Worm (Caenorhabditis elegans) whole organism, L4 larva: Measurements from ENCODE around the gene ZK262.9.
A peak's percentile ranks its signal among the peaks of the same experiment; 100 is the strongest.

ENCODE experiments used
- F10B5.3 ChIP-seq: sonication (generic microtip); optimal IDR thresholded peaks from 2 replicates; lab custom pipeline; 2016; ENCODE audit warnings: mild to moderate bottlenecking, missing genetic modification characterization, missing compliant biosample characterization
- F26F4.8 ChIP-seq: fragments of 200-800 bp; sonication (Bioruptor generic); conservative IDR thresholded peaks from 2 replicates; pipeline ENCODE4 v1.3.6; 2022; ENCODE audit warnings: missing genetic modification characterization, missing compliant biosample characterization
- F37D6.2 ChIP-seq: sonication (generic microtip); optimal IDR thresholded peaks from 2 replicates; lab custom pipeline; 2016; ENCODE audit warnings: mild to moderate bottlenecking, missing genetic modification characterization, missing compliant biosample characterization
- F44E2.7 ChIP-seq: fragments of 200-800 bp; sonication (Bioruptor generic); IDR thresholded peaks from 2 replicates; pipeline ENCODE4 v2.1.2; 2022; ENCODE audit warnings: missing genetic modification characterization, missing compliant biosample characterization
- T26A8.4 ChIP-seq: fragments of 200-800 bp; sonication (Bioruptor generic); IDR thresholded peaks from 2 replicates; pipeline ENCODE4 v1.3.6; 2022; ENCODE audit warnings: missing genetic modification characterization, missing compliant biosample characterization
- Y5F2A.4 ChIP-seq: fragments of 200-800 bp; sonication (Bioruptor generic); optimal IDR thresholded peaks from 2 replicates; lab custom pipeline; 2018; ENCODE audit warnings: mild to moderate bottlenecking, missing genetic modification characterization, missing compliant biosample characterization
- Y75B8A.6 ChIP-seq: fragments of 200-800 bp; sonication (Bioruptor generic); IDR thresholded peaks from 2 replicates; pipeline ENCODE4 v1.3.6; 2022; ENCODE audit warnings: missing genetic modification reagents, missing genetic modification characterization, missing compliant biosample characterization
- ZK337.2 ChIP-seq: fragments of 200-800 bp; sonication (Bioruptor generic); IDR thresholded peaks from 2 replicates; pipeline ENCODE4 v1.3.6; 2022; ENCODE audit warnings: missing genetic modification reagents, missing genetic modification characterization, missing compliant biosample characterization
- ZK546.5 ChIP-seq, 2 experiments: sonication (generic microtip); optimal IDR thresholded peaks; 2 replicates each; lab custom pipeline; 2017; ENCODE audit warnings: missing biosample characterization in 2 of 2, missing genetic modification characterization in 2 of 2
- aha-1 ChIP-seq: fragments of 150-350 bp; peaks from one replicate; lab custom pipeline; 2014; ENCODE audit warnings: missing biosample characterization, missing genetic modification characterization
- ceh-32 ChIP-seq: sonication (generic microtip); optimal IDR thresholded peaks from 2 replicates; lab custom pipeline; 2016; ENCODE audit warnings: mild to moderate bottlenecking, missing genetic modification characterization, missing compliant biosample characterization; ENCODE audit not compliant: poor library complexity
- ceh-44 ChIP-seq: fragments of 200-800 bp; sonication (Bioruptor generic); IDR thresholded peaks from 2 replicates; pipeline ENCODE4 v1.3.6; 2022; ENCODE audit warnings: missing genetic modification reagents, missing genetic modification characterization, missing compliant biosample characterization
- ces-1 ChIP-seq: fragments of 150-350 bp; sonication (generic microtip); optimal IDR thresholded peaks from 4 replicates; lab custom pipeline; 2014; ENCODE audit warnings: missing biosample characterization, missing genetic modification reagents, missing genetic modification characterization
- cey-2 ChIP-seq: sonication (generic microtip); optimal IDR thresholded peaks from 3 replicates; lab custom pipeline; 2017; ENCODE audit warnings: missing genetic modification characterization, mild to moderate bottlenecking, missing compliant biosample characterization, antibody characterized with exemption, borderline replicate concordance; ENCODE audit not compliant: insufficient read depth
- daf-16 ChIP-seq, 3 experiments: sonication (generic microtip); optimal IDR thresholded peaks; 2 replicates each; lab custom pipeline; 2016 to 2017; ENCODE audit warnings: missing genetic modification characterization in 3 of 3, missing genetic modification reagents in 3 of 3, mild to moderate bottlenecking in 2 of 3, missing compliant biosample characterization in 2 of 3, missing biosample characterization in 1 of 3, moderate library complexity in 1 of 3
- daf-8 ChIP-seq: fragments of 200-800 bp; sonication (Bioruptor generic); IDR thresholded peaks from 2 replicates; pipeline ENCODE4 v1.3.6; 2022; ENCODE audit warnings: missing genetic modification characterization, missing compliant biosample characterization
- dmd-6 ChIP-seq: fragments of 200-800 bp; sonication (Bioruptor generic); IDR thresholded peaks from 2 replicates; pipeline ENCODE4 v1.3.6; 2022; ENCODE audit warnings: missing genetic modification reagents, missing genetic modification characterization, missing compliant biosample characterization
- dmd-8 ChIP-seq: fragments of 200-800 bp; sonication (Bioruptor generic); IDR thresholded peaks from 2 replicates; pipeline ENCODE4 v1.3.6; 2022; ENCODE audit warnings: missing genetic modification characterization, missing compliant biosample characterization
- dpl-1 ChIP-seq: fragments of 150-350 bp; optimal IDR thresholded peaks from 2 replicates; lab custom pipeline; 2014; ENCODE audit warnings: missing biosample characterization, missing genetic modification reagents, missing genetic modification characterization
- dve-1 ChIP-seq: sonication (generic microtip); optimal IDR thresholded peaks from 2 replicates; lab custom pipeline; 2017; ENCODE audit warnings: antibody characterized with exemption, mild to moderate bottlenecking, missing genetic modification characterization, missing compliant biosample characterization; ENCODE audit not compliant: insufficient read depth
- egl-43 ChIP-seq: fragments of 200-800 bp; sonication (Bioruptor generic); IDR thresholded peaks from 2 replicates; pipeline ENCODE4 v1.3.6; 2022; ENCODE audit warnings: missing genetic modification reagents, missing genetic modification characterization, missing compliant biosample characterization
- fkh-10 ChIP-seq: fragments of 150-350 bp; optimal IDR thresholded peaks from 2 replicates; lab custom pipeline; 2014; ENCODE audit warnings: missing biosample characterization, missing genetic modification reagents, missing genetic modification characterization
- fos-1 ChIP-seq: fragments of 150-350 bp; optimal IDR thresholded peaks from 2 replicates; lab custom pipeline; 2014; ENCODE audit warnings: missing biosample characterization, missing genetic modification characterization
- gei-8 ChIP-seq: fragments of 200-800 bp; sonication (Bioruptor generic); optimal IDR thresholded peaks from 2 replicates; lab custom pipeline; 2018; ENCODE audit warnings: mild to moderate bottlenecking, missing genetic modification characterization, missing compliant biosample characterization
- hif-1 ChIP-seq, 2 experiments: sonication (generic microtip); optimal IDR thresholded peaks; 2 replicates each; lab custom pipeline; 2016 to 2017; ENCODE audit warnings: missing compliant biosample characterization in 2 of 2, missing genetic modification characterization in 2 of 2, missing genetic modification reagents in 2 of 2, missing genotype in 2 of 2, mild to moderate bottlenecking in 1 of 2
- hlh-30 ChIP-seq: sonication (generic microtip); optimal IDR thresholded peaks from 2 replicates; lab custom pipeline; 2017; ENCODE audit warnings: antibody characterized with exemption, mild to moderate bottlenecking, missing genetic modification characterization, missing compliant biosample characterization; ENCODE audit not compliant: insufficient read depth
- lin-1 ChIP-seq: fragments of 200-800 bp; sonication (Bioruptor generic); IDR thresholded peaks from 2 replicates; pipeline ENCODE4 v1.3.6; 2022; ENCODE audit warnings: missing genetic modification reagents, missing genetic modification characterization, missing compliant biosample characterization
- lin-38 ChIP-seq: fragments of 200-800 bp; sonication (Bioruptor generic); IDR thresholded peaks from 2 replicates; pipeline ENCODE4 v1.3.6; 2022; ENCODE audit warnings: missing genetic modification reagents, missing genetic modification characterization, missing compliant biosample characterization
- lin-39 ChIP-seq: fragments of 150-350 bp; optimal IDR thresholded peaks from 2 replicates; lab custom pipeline; 2014; ENCODE audit warnings: missing biosample characterization, missing genetic modification reagents, missing genetic modification characterization
- lsy-2 ChIP-seq, 2 experiments: fragments of 150-350 bp in 1 of 2; sonication (generic microtip) in 1 of 2; optimal IDR thresholded peaks; 2 replicates each; lab custom pipeline; 2014 to 2017; ENCODE audit warnings: missing biosample characterization in 2 of 2, missing genetic modification characterization in 2 of 2
- madf-5 ChIP-seq, 2 experiments: fragments of 200-800 bp; sonication (Bioruptor generic); IDR thresholded peaks; 2 replicates each; pipeline ENCODE4 v1.3.6; 2022; ENCODE audit warnings: missing compliant biosample characterization in 2 of 2, missing genetic modification characterization in 2 of 2
- mdl-1 ChIP-seq, 2 experiments: fragments of 150-350 bp in 1 of 2; sonication (generic microtip) in 1 of 2; optimal IDR thresholded peaks; 2 replicates each; lab custom pipeline; 2014 to 2017; ENCODE audit warnings: missing biosample characterization in 2 of 2, missing genetic modification characterization in 2 of 2
- mep-1 ChIP-seq: fragments of 150-350 bp; sonication (generic microtip); optimal IDR thresholded peaks from 3 replicates; lab custom pipeline; 2014; ENCODE audit warnings: missing biosample characterization, missing genetic modification characterization
- mes-2 ChIP-seq: sonication (generic microtip); optimal IDR thresholded peaks from 2 replicates; lab custom pipeline; 2016; ENCODE audit warnings: missing genotype, mild to moderate bottlenecking, missing genetic modification characterization, missing compliant biosample characterization; ENCODE audit not compliant: poor library complexity, severe bottlenecking
- mxl-3 ChIP-seq: fragments of 200-800 bp; sonication (Bioruptor generic); optimal IDR thresholded peaks from 2 replicates; lab custom pipeline; 2018; ENCODE audit warnings: mild to moderate bottlenecking, missing genetic modification characterization, missing compliant biosample characterization
- nhr-10 ChIP-seq: fragments of 150-350 bp; optimal IDR thresholded peaks from 2 replicates; lab custom pipeline; 2014; ENCODE audit warnings: missing biosample characterization, missing genetic modification characterization
- nhr-237 ChIP-seq: sonication (generic microtip); optimal IDR thresholded peaks from 2 replicates; lab custom pipeline; 2017; ENCODE audit warnings: missing biosample characterization, missing genetic modification characterization
- nhr-28 ChIP-seq: fragments of 150-350 bp; optimal IDR thresholded peaks from 2 replicates; lab custom pipeline; 2014; ENCODE audit warnings: missing biosample characterization, missing genetic modification characterization
- nhr-48 ChIP-seq: sonication (generic microtip); optimal IDR thresholded peaks from 2 replicates; lab custom pipeline; 2016; ENCODE audit warnings: mild to moderate bottlenecking, missing genetic modification characterization, missing compliant biosample characterization
- nhr-6 ChIP-seq: fragments of 150-350 bp; optimal IDR thresholded peaks from 2 replicates; lab custom pipeline; 2014; ENCODE audit warnings: missing biosample characterization, missing genetic modification characterization
- nhr-77 ChIP-seq: fragments of 150-350 bp; optimal IDR thresholded peaks from 2 replicates; lab custom pipeline; 2014; ENCODE audit warnings: missing biosample characterization, missing genetic modification characterization
- pqm-1 ChIP-seq: sonication (generic microtip); optimal IDR thresholded peaks from 2 replicates; lab custom pipeline; 2017; ENCODE audit warnings: missing biosample characterization, missing genetic modification characterization
- spr-1 ChIP-seq: sonication (generic microtip); optimal IDR thresholded peaks from 2 replicates; lab custom pipeline; 2016; ENCODE audit warnings: mild to moderate bottlenecking, missing genetic modification characterization, missing compliant biosample characterization
- vab-7 ChIP-seq: fragments of 200-800 bp; sonication (Bioruptor generic); IDR thresholded peaks from 2 replicates; pipeline ENCODE4 v1.3.6; 2022; ENCODE audit warnings: missing genetic modification reagents, missing genetic modification characterization, missing compliant biosample characterization
- zfp-2 ChIP-seq: sonication (generic microtip); optimal IDR thresholded peaks from 2 replicates; lab custom pipeline; 2016; ENCODE audit warnings: mild to moderate bottlenecking, missing genetic modification characterization, missing compliant biosample characterization
- zip-11 ChIP-seq: fragments of 200-800 bp; sonication (Bioruptor generic); IDR thresholded peaks from 2 replicates; pipeline ENCODE4 v1.3.6; 2022; ENCODE audit warnings: missing genetic modification characterization, missing compliant biosample characterization
- ztf-11 ChIP-seq: fragments of 150-350 bp; optimal IDR thresholded peaks from 2 replicates; lab custom pipeline; 2014; ENCODE audit warnings: missing biosample characterization, missing genetic modification characterization

The ZK262.9 gene

ce11 chrV:18444118-18444517 lies 4.5 kb downstream of the ZK262.9 start, which contains the start of gene ZK228.1:
Gene ZK228.1, plus strand, starts transcription at chrV:18444418.
- TF ChIP-seq ces-1 (no peak), aha-1 (peak; percentile 38)

ce11 chrV:18456574-18456973 lies 17.0 kb downstream of the ZK262.9 start, which contains the start of gene ZK228.10:
Gene ZK228.10, plus strand, starts transcription at chrV:18456874.
- no peak for TF ChIP-seq F10B5.3 (tag; lab: Kevin White, UChicago)
- no peak for TF ChIP-seq nhr-28 (tag; lab: Kevin White, UChicago)
- TF ChIP-seq nhr-48 (tag; lab: Kevin White, UChicago): no peak
- no peak for TF ChIP-seq F37D6.2 (tag; lab: Kevin White, UChicago)
- TF ChIP-seq gei-8: no peak
- TF ChIP-seq ceh-32 (tag; lab: Kevin White, UChicago): no peak
- no peak for TF ChIP-seq daf-16 (GFP tag; optimal IDR thresholded peaks at IDR 0.05; lab: Kevin White, UChicago)
- no peak for TF ChIP-seq daf-16 (tag; optimal IDR thresholded peaks at IDR 0.05; lab: Kevin White, UChicago)
- TF ChIP-seq daf-8 (GFP tag; lab: Robert Waterston, UW): no peak
- TF ChIP-seq lin-38: no peak
- TF ChIP-seq ztf-11 (tag; lab: Kevin White, UChicago): no peak
- no peak for TF ChIP-seq Y5F2A.4
- no peak for TF ChIP-seq madf-5 (GFP tag; IDR thresholded peaks at IDR 0.05; lab: Robert Waterston, UW)
- no peak for TF ChIP-seq fkh-10 (GFP tag; lab: Kevin White, UChicago)
- no peak for TF ChIP-seq F26F4.8 (GFP tag; lab: Robert Waterston, UW)
- TF ChIP-seq dmd-8 (GFP tag; lab: Robert Waterston, UW): no peak
- no peak for TF ChIP-seq hlh-30 (tag; lab: Kevin White, UChicago)
- TF ChIP-seq vab-7 (GFP tag; lab: Robert Waterston, UW): no peak

ce11 chrV:18461200-18461728 lies 21.7 kb downstream of the ZK262.9 start, which contains the start of gene ZK228.3:
Gene ZK228.3, minus strand, starts transcription at chrV:18461250.
- TF ChIP-seq lin-1 (GFP tag; lab: Robert Waterston, UW): 0 out of 2 replicates have a peak, but pooled peaks have one; percentile 30
- no peak for TF ChIP-seq ceh-44 (GFP tag; lab: Robert Waterston, UW)
- peak; percentile 76 for TF ChIP-seq nhr-77
- TF ChIP-seq F10B5.3 (tag; lab: Kevin White, UChicago): no peak
- no peak for TF ChIP-seq Y75B8A.6
- TF ChIP-seq ZK546.5 (tag; optimal IDR thresholded peaks at IDR 0.05; lab: Kevin White, UChicago): no peak
- TF ChIP-seq mep-1 (tag; lab: Kevin White, UChicago): no peak
- TF ChIP-seq lin-39 (tag; lab: Kevin White, UChicago): no peak
- no peak for TF ChIP-seq nhr-237 (tag; lab: Kevin White, UChicago)
- no peak for TF ChIP-seq ces-1
- no peak for TF ChIP-seq mdl-1 (tag; optimal IDR thresholded peaks at IDR 0.05; lab: Kevin White, UChicago)
- no peak for TF ChIP-seq fos-1 (tag; lab: Kevin White, UChicago)
- TF ChIP-seq dpl-1 (GFP tag; lab: Kevin White, UChicago): no peak
- no peak for TF ChIP-seq cey-2
- TF ChIP-seq pqm-1: peak; percentile 94
- no peak for TF ChIP-seq madf-5 (GFP tag; IDR thresholded peaks at IDR 0.05; lab: Robert Waterston, UW)
- TF ChIP-seq zfp-2 (tag; lab: Kevin White, UChicago): no peak
- TF ChIP-seq F44E2.7 (GFP tag; lab: Robert Waterston, UW): no peak
- TF ChIP-seq dmd-6 (GFP tag; lab: Robert Waterston, UW): peak; percentile 90
- TF ChIP-seq spr-1 (tag; lab: Kevin White, UChicago): no peak
- no peak for TF ChIP-seq mxl-3
- no peak for TF ChIP-seq dve-1 (tag; lab: Kevin White, UChicago)
- no peak for TF ChIP-seq mes-2 (tag; lab: Kevin White, UChicago)
- TF ChIP-seq hif-1 (tag; optimal IDR thresholded peaks at IDR 0.05; lab: Kevin White, UChicago): no peak
- no peak for TF ChIP-seq vab-7 (GFP tag; lab: Robert Waterston, UW)
- no peak for TF ChIP-seq egl-43
- TF ChIP-seq nhr-10 (tag; lab: Kevin White, UChicago): no peak
- no peak for TF ChIP-seq F26F4.8 (GFP tag; lab: Robert Waterston, UW)
- TF ChIP-seq lsy-2 (tag; optimal IDR thresholded peaks at IDR 0.05; lab: Kevin White, UChicago): no peak
- no peak for TF ChIP-seq T26A8.4 (GFP tag; lab: Robert Waterston, UW)
- no peak for TF ChIP-seq nhr-6 (tag; lab: Kevin White, UChicago)
- TF ChIP-seq zip-11 (GFP tag; lab: Robert Waterston, UW): no peak
- TF ChIP-seq ZK337.2 (GFP tag; lab: Robert Waterston, UW): no peak
